In genomic region chrIV:523595-523994, ce11 we compare ENCODE assay signal across 5 worm cellular contexts.
A peak's percentile ranks its signal among the peaks of the same experiment; 100 is the strongest.
TF ChIP-seq lines count a peak whose summit lies in the region.

Gene asm-3, minus strand, starts transcription at chrIV:523809.

TF ChIP-seq in whole organism, L1 larva, 84 proteins besides CTCF, POLR2A, EP300 and RAD21:
- TF ChIP-seq efl-1 (optimal IDR thresholded peaks at IDR 0.05; lab: Kevin White, UChicago) (no peak), efl-1 (GFP tag; optimal IDR thresholded peaks at IDR 0.05 in 1 of 2; lab: Kevin White, UChicago) (peak in 1 of 2 experiments; percentile 80), elt-2 (tag; optimal IDR thresholded peaks at IDR 0.05; lab: Kevin White, UChicago) (peak; percentile 20), jun-1 (tag; optimal IDR thresholded peaks at IDR 0.05; lab: Kevin White, UChicago) (no peak), blmp-1 (tag; optimal IDR thresholded peaks at IDR 0.05; lab: Kevin White, UChicago) (no peak)

TF ChIP-seq in whole organism, L2 larva, 48 proteins besides CTCF, POLR2A, EP300 and RAD21:
- no peak for TF ChIP-seq snpc-4 (tag; optimal IDR thresholded peaks at IDR 0.05; lab: Kevin White, UChicago)
- no peak for TF ChIP-seq ztf-11 (tag; optimal IDR thresholded peaks at IDR 0.05; lab: Kevin White, UChicago)
- TF ChIP-seq zag-1 (tag; optimal IDR thresholded peaks at IDR 0.05; lab: Kevin White, UChicago), result no peak
- peak; percentile 59 for TF ChIP-seq fos-1 (tag; optimal IDR thresholded peaks at IDR 0.05; lab: Kevin White, UChicago)

TF ChIP-seq in whole organism, L3 larva, 47 proteins besides CTCF, POLR2A, EP300 and RAD21:
- TF ChIP-seq elt-2 (tag; optimal IDR thresholded peaks at IDR 0.05; lab: Kevin White, UChicago) (peak; percentile 72), fos-1 (tag; optimal IDR thresholded peaks at IDR 0.05; lab: Kevin White, UChicago) (no peak), ztf-11 (tag; optimal IDR thresholded peaks at IDR 0.05; lab: Kevin White, UChicago) (no peak)

TF ChIP-seq in whole organism, L4 larva, 104 proteins besides CTCF, POLR2A, EP300 and RAD21:
- TF ChIP-seq saeg-2 (GFP tag; IDR thresholded peaks at IDR 0.05; lab: Robert Waterston, UW) (no peak), nhr-111 (GFP tag; optimal IDR thresholded peaks at IDR 0.05; lab: Kevin White, UChicago) (no peak), hlh-11 (tag; optimal IDR thresholded peaks at IDR 0.05; lab: Kevin White, UChicago) (peak; percentile 55), dmd-6 (GFP tag; IDR thresholded peaks at IDR 0.05; lab: Robert Waterston, UW) (peak; percentile 78), ceh-32 (tag; optimal IDR thresholded peaks at IDR 0.05; lab: Kevin White, UChicago; ENCODE audit: poor library complexity) (no peak), dve-1 (tag; optimal IDR thresholded peaks at IDR 0.05; lab: Kevin White, UChicago; ENCODE audit: insufficient read depth) (no peak), snpc-1.2 (GFP tag; IDR thresholded peaks at IDR 0.05; lab: Robert Waterston, UW) (no peak), nhr-11 (tag; optimal IDR thresholded peaks at IDR 0.05; lab: Kevin White, UChicago) (no peak), nhr-28 (tag; optimal IDR thresholded peaks at IDR 0.05; lab: Kevin White, UChicago) (peak; percentile 83), mxl-3 (GFP tag; optimal IDR thresholded peaks at IDR 0.05; lab: Kevin White, UChicago) (peak; percentile 75), T20F7.1 (GFP tag; optimal IDR thresholded peaks at IDR 0.05; lab: Kevin White, UChicago) (no peak), attf-4 (tag; optimal IDR thresholded peaks at IDR 0.05; lab: Kevin White, UChicago) (no peak), snpc-4 (tag; optimal IDR thresholded peaks at IDR 0.05; lab: Kevin White, UChicago) (no peak), lin-1 (GFP tag; IDR thresholded peaks at IDR 0.05; lab: Robert Waterston, UW) (no peak), zfp-2 (tag; optimal IDR thresholded peaks at IDR 0.05; lab: Kevin White, UChicago) (no peak), mdl-1 (tag; optimal IDR thresholded peaks at IDR 0.05; lab: Kevin White, UChicago) (peak in 1 of 2 experiments; percentile 37), pqm-1 (tag; optimal IDR thresholded peaks at IDR 0.05; lab: Kevin White, UChicago) (peak; percentile 45), hmg-1.1 (GFP tag; IDR thresholded peaks at IDR 0.05; lab: Robert Waterston, UW) (no peak), php-3 (GFP tag; IDR thresholded peaks at IDR 0.05; lab: Robert Waterston, UW) (no peak), spr-3 (GFP tag; optimal IDR thresholded peaks at IDR 0.05; lab: Kevin White, UChicago) (no peak)
TF ChIP-seq in whole organism, L4 larva: peak in this region for 6.

TF ChIP-seq in whole organism, young adult, 124 proteins besides CTCF, POLR2A, EP300 and RAD21:
- TF ChIP-seq nhr-80 (tag; optimal IDR thresholded peaks at IDR 0.05; lab: Kevin White, UChicago), result peak; percentile 89
- no peak for TF ChIP-seq hrde-1 (tag; optimal IDR thresholded peaks at IDR 0.05; lab: Kevin White, UChicago; ENCODE audit: borderline replicate concordance)
- TF ChIP-seq tlf-1 (GFP tag; optimal IDR thresholded peaks at IDR 0.05; lab: Kevin White, UChicago), result no peak
- no peak for TF ChIP-seq F23B12.7 (tag; optimal IDR thresholded peaks at IDR 0.05; lab: Kevin White, UChicago; ENCODE audit: insufficient read depth)
